Worm (Caenorhabditis elegans) whole organism, L3 larva: ENCODE data around the gene C06B3.16.

Experiments used
- R02D3.7 ChIP-seq: fragments of 150-350 bp; optimal IDR thresholded peaks from 2 replicates; lab custom pipeline; 2014; ENCODE audit warnings: missing biosample characterization, missing genetic modification characterization
- ZK546.5 ChIP-seq: sonication (generic microtip); optimal IDR thresholded peaks from 2 replicates; lab custom pipeline; 2017; ENCODE audit warnings: missing biosample characterization, missing genetic modification characterization
- aly-2 ChIP-seq: fragments of 150-350 bp; optimal IDR thresholded peaks from 2 replicates; lab custom pipeline; 2014; ENCODE audit warnings: missing biosample characterization, missing genetic modification characterization
- ama-1 ChIP-seq: fragments of 150-350 bp; optimal IDR thresholded peaks from 2 replicates; lab custom pipeline; 2018
- ceh-28 ChIP-seq: fragments of 150-350 bp; optimal IDR thresholded peaks from 2 replicates; lab custom pipeline; 2014; ENCODE audit warnings: missing biosample characterization, missing genetic modification reagents, missing genetic modification characterization
- ceh-82 ChIP-seq: fragments of 150-350 bp; optimal IDR thresholded peaks from 2 replicates; lab custom pipeline; 2014; ENCODE audit warnings: missing biosample characterization, missing genetic modification characterization
- ceh-9 ChIP-seq: sonication (generic microtip); optimal IDR thresholded peaks from 2 replicates; lab custom pipeline; 2018; ENCODE audit warnings: missing biosample characterization, missing genetic modification characterization
- daf-12 ChIP-seq: fragments of 150-350 bp; optimal IDR thresholded peaks from 2 replicates; lab custom pipeline; 2014; ENCODE audit warnings: missing biosample characterization, missing genetic modification reagents, missing genetic modification characterization
- egl-27 ChIP-seq: sonication (generic microtip); optimal IDR thresholded peaks from 4 replicates; lab custom pipeline; 2017; ENCODE audit warnings: missing biosample characterization, missing genetic modification reagents, missing genetic modification characterization
- egl-5 ChIP-seq: fragments of 150-350 bp; optimal IDR thresholded peaks from 2 replicates; lab custom pipeline; 2017; ENCODE audit warnings: missing biosample characterization, missing genetic modification reagents, missing genetic modification characterization, inconsistent platforms
- elt-1 ChIP-seq: fragments of 150-350 bp; optimal IDR thresholded peaks from 2 replicates; lab custom pipeline; 2014; ENCODE audit warnings: missing biosample characterization, missing genetic modification characterization
- elt-2 ChIP-seq: sonication (generic microtip); optimal IDR thresholded peaks from 2 replicates; lab custom pipeline; 2016; ENCODE audit warnings: missing genetic modification reagents, mild to moderate bottlenecking, missing genetic modification characterization, missing compliant biosample characterization
- eor-1 ChIP-seq, 2 experiments: fragments of 150-350 bp; optimal IDR thresholded peaks; 2 replicates each; lab custom pipeline; 2014 to 2018; ENCODE audit warnings: missing biosample characterization in 2 of 2, missing genetic modification characterization in 2 of 2
- fos-1 ChIP-seq: fragments of 150-350 bp; optimal IDR thresholded peaks from 2 replicates; lab custom pipeline; 2014; ENCODE audit warnings: missing biosample characterization, missing genetic modification characterization
- hmg-11 ChIP-seq: sonication (generic microtip); optimal IDR thresholded peaks from 2 replicates; lab custom pipeline; 2016; ENCODE audit warnings: missing genetic modification characterization, missing compliant biosample characterization
- jun-1 ChIP-seq: fragments of 150-350 bp; optimal IDR thresholded peaks from 2 replicates; lab custom pipeline; 2014; ENCODE audit warnings: missing biosample characterization, missing genetic modification reagents, missing genetic modification characterization
- lin-15B ChIP-seq: fragments of 150-350 bp; optimal IDR thresholded peaks from 2 replicates; lab custom pipeline; 2014; ENCODE audit warnings: missing biosample characterization, missing genetic modification characterization
- lin-39 ChIP-seq: fragments of 150-350 bp; optimal IDR thresholded peaks from 2 replicates; lab custom pipeline; 2018; ENCODE audit warnings: missing biosample characterization, missing genetic modification reagents, missing genetic modification characterization
- lsy-12 ChIP-seq: sonication (generic microtip); optimal IDR thresholded peaks from 2 replicates; lab custom pipeline; 2016; ENCODE audit warnings: mild to moderate bottlenecking, missing genetic modification characterization, missing compliant biosample characterization
- mdl-1 ChIP-seq: fragments of 150-350 bp; optimal IDR thresholded peaks from 2 replicates; lab custom pipeline; 2014; ENCODE audit warnings: missing biosample characterization, missing genetic modification characterization
- mml-1 ChIP-seq: fragments of 150-350 bp; sonication (generic microtip); optimal IDR thresholded peaks from 3 replicates; lab custom pipeline; 2014; ENCODE audit warnings: missing biosample characterization, missing genetic modification characterization
- nfya-1 ChIP-seq: sonication (generic microtip); optimal IDR thresholded peaks from 2 replicates; lab custom pipeline; 2017; ENCODE audit warnings: missing genetic modification characterization, mild to moderate bottlenecking, missing compliant biosample characterization, antibody characterized with exemption, moderate library complexity; ENCODE audit not compliant: insufficient read depth
- nhr-11 ChIP-seq: fragments of 150-350 bp; optimal IDR thresholded peaks from 2 replicates; lab custom pipeline; 2014; ENCODE audit warnings: missing biosample characterization, missing genetic modification characterization
- nhr-12 ChIP-seq: fragments of 150-350 bp; optimal IDR thresholded peaks from 2 replicates; lab custom pipeline; 2014; ENCODE audit warnings: missing biosample characterization, missing genetic modification characterization
- nhr-23 ChIP-seq: fragments of 150-350 bp; optimal IDR thresholded peaks from 2 replicates; lab custom pipeline; 2014; ENCODE audit warnings: missing biosample characterization, missing genetic modification reagents, missing genetic modification characterization
- nhr-237 ChIP-seq: fragments of 150-350 bp; optimal IDR thresholded peaks from 2 replicates; lab custom pipeline; 2014; ENCODE audit warnings: missing biosample characterization, missing genetic modification characterization
- nhr-25 ChIP-seq: sonication (generic microtip); optimal IDR thresholded peaks from 2 replicates; lab custom pipeline; 2017; ENCODE audit warnings: missing biosample characterization, missing genetic modification characterization
- nhr-28 ChIP-seq: fragments of 150-350 bp; optimal IDR thresholded peaks from 2 replicates; lab custom pipeline; 2014; ENCODE audit warnings: missing biosample characterization, missing genetic modification characterization
- nhr-43 ChIP-seq: sonication (generic microtip); optimal IDR thresholded peaks from 2 replicates; lab custom pipeline; 2016; ENCODE audit warnings: mild to moderate bottlenecking, missing genetic modification characterization, missing compliant biosample characterization; ENCODE audit not compliant: poor library complexity, severe bottlenecking
- nhr-67 ChIP-seq: fragments of 150-350 bp; optimal IDR thresholded peaks from 2 replicates; lab custom pipeline; 2014; ENCODE audit warnings: missing biosample characterization, missing genetic modification characterization
- nhr-76 ChIP-seq: fragments of 150-350 bp; sonication (generic microtip); optimal IDR thresholded peaks from 5 replicates; lab custom pipeline; 2014; ENCODE audit warnings: missing biosample characterization, missing genetic modification characterization
- nhr-77 ChIP-seq: fragments of 150-350 bp; optimal IDR thresholded peaks from 2 replicates; lab custom pipeline; 2014; ENCODE audit warnings: missing biosample characterization, missing genetic modification characterization
- pha-4 ChIP-seq: fragments of 150-350 bp; optimal IDR thresholded peaks from 2 replicates; lab custom pipeline; 2014; ENCODE audit warnings: missing biosample characterization, missing genetic modification reagents, missing genetic modification characterization
- pqm-1 ChIP-seq: fragments of 150-350 bp; optimal IDR thresholded peaks from 2 replicates; lab custom pipeline; 2017; ENCODE audit warnings: missing biosample characterization, missing genetic modification characterization, inconsistent platforms
- sea-2 ChIP-seq: fragments of 150-350 bp; sonication (generic microtip); optimal IDR thresholded peaks from 4 replicates; lab custom pipeline; 2014; ENCODE audit warnings: missing biosample characterization, missing genetic modification reagents, missing genetic modification characterization
- skn-1 ChIP-seq: fragments of 150-350 bp; optimal IDR thresholded peaks from 2 replicates; lab custom pipeline; 2014; ENCODE audit warnings: missing biosample characterization, missing genetic modification characterization
- snpc-4 ChIP-seq: fragments of 150-350 bp; optimal IDR thresholded peaks from 2 replicates; lab custom pipeline; 2014; ENCODE audit warnings: missing biosample characterization, missing genetic modification characterization
- tbx-2 ChIP-seq: sonication (generic microtip); optimal IDR thresholded peaks from 2 replicates; lab custom pipeline; 2016; ENCODE audit warnings: mild to moderate bottlenecking, missing genetic modification characterization, missing compliant biosample characterization
- unc-39 ChIP-seq: sonication (generic microtip); optimal IDR thresholded peaks from 4 replicates; lab custom pipeline; 2017; ENCODE audit warnings: missing biosample characterization, missing genetic modification characterization
- unc-62 ChIP-seq: fragments of 150-350 bp; sonication (generic microtip); optimal IDR thresholded peaks from 4 replicates; lab custom pipeline; 2014; ENCODE audit warnings: missing biosample characterization, missing genetic modification reagents, missing genetic modification characterization
- ztf-11 ChIP-seq: fragments of 150-350 bp; optimal IDR thresholded peaks from 2 replicates; lab custom pipeline; 2014; ENCODE audit warnings: missing biosample characterization, missing genetic modification characterization
- ztf-4 ChIP-seq: fragments of 150-350 bp; optimal IDR thresholded peaks from 2 replicates; lab custom pipeline; 2014; ENCODE audit warnings: missing biosample characterization, missing genetic modification characterization

C06B3.16 gene

ce11 chrV:13955370-13956089 lies 24.2 kb downstream of the C06B3.16 start:
- no peak for TF ChIP-seq skn-1 (tag; lab: Kevin White, UChicago)
- TF ChIP-seq nhr-25 (tag; lab: Kevin White, UChicago) = no peak
- no peak for TF ChIP-seq ZK546.5 (tag; lab: Kevin White, UChicago)
- TF ChIP-seq eor-1 (tag; optimal IDR thresholded peaks at IDR 0.05; lab: Kevin White, UChicago) = no peak
- TF ChIP-seq elt-2 (tag; lab: Kevin White, UChicago) = peak; percentile 30
- no peak for TF ChIP-seq unc-39 (tag; lab: Kevin White, UChicago)
- no peak for TF ChIP-seq nhr-12 (tag; lab: Kevin White, UChicago)
- no peak for TF ChIP-seq hmg-11
- peak; percentile 54 for TF ChIP-seq pqm-1 (tag; lab: Kevin White, UChicago)
- TF ChIP-seq, all 47 proteins: peak for 2

- TF ChIP-seq elt-1 (no peak), sea-2 (GFP tag; lab: Kevin White, UChicago) (no peak), lin-39 (no peak)
- TF ChIP-seq, all 47 proteins: peak for 0
Measured at ce11 chrV:13957691-13958090, 26.4 kb downstream of the C06B3.16 start.

ce11 chrV:13958247-13958646 lies 26.9 kb downstream of the C06B3.16 start, which contains the start of gene R10D12.10:
R10D12.10 (minus strand) TSS chrV:13958347.
- TF ChIP-seq nhr-237 (tag; lab: Kevin White, UChicago) (no peak), ceh-28 (tag; lab: Kevin White, UChicago) (no peak), lin-15B (no peak)

- TF ChIP-seq unc-39 (tag; lab: Kevin White, UChicago) (no peak), pqm-1 (tag; lab: Kevin White, UChicago) (no peak), nhr-28 (tag; lab: Kevin White, UChicago) (no peak), lsy-12 (no peak), nhr-43 (tag; lab: Kevin White, UChicago) (no peak), ceh-82 (tag; lab: Kevin White, UChicago) (no peak), ama-1 (lab: Kevin White, UChicago) (no peak), fos-1 (no peak), unc-62 (GFP tag; lab: Kevin White, UChicago) (no peak), pha-4 (no peak)
- TF ChIP-seq, all 47 proteins: peak for 0
Measured at ce11 chrV:13960916-13961315, 29.6 kb downstream of the C06B3.16 start, which contains the start of gene srh-24. srh-24 (minus strand) TSS chrV:13961016.

ce11 chrV:13961927-13962419 lies 30.6 kb downstream of the C06B3.16 start, which contains the start of the genes algn-13 and R10D12.13:
algn-13 (minus strand) TSS chrV:13961977.
R10D12.13 (plus strand) TSS chrV:13962417.
- TF ChIP-seq jun-1 = no peak
- peak; percentile 46 for TF ChIP-seq R02D3.7
- no peak for TF ChIP-seq nhr-11
- TF ChIP-seq nhr-25 (tag; lab: Kevin White, UChicago) = no peak
- no peak for TF ChIP-seq tbx-2 (tag; lab: Kevin White, UChicago)
- peak; percentile 91 for TF ChIP-seq hmg-11
- TF ChIP-seq mdl-1 = no peak
- no peak for TF ChIP-seq fos-1
- TF ChIP-seq ceh-82 (tag; lab: Kevin White, UChicago) = no peak
- no peak for TF ChIP-seq egl-27
- no peak for TF ChIP-seq ztf-11
- TF ChIP-seq lsy-12 = no peak
- TF ChIP-seq skn-1 (tag; lab: Kevin White, UChicago) = peak; percentile 27
- no peak for TF ChIP-seq pqm-1 (tag; lab: Kevin White, UChicago)
- no peak for TF ChIP-seq aly-2 (tag; lab: Kevin White, UChicago)
- no peak for TF ChIP-seq nhr-12 (tag; lab: Kevin White, UChicago)
- TF ChIP-seq lin-15B = peak; percentile 35
- TF ChIP-seq ceh-9 (tag; lab: Kevin White, UChicago) = no peak
- TF ChIP-seq nhr-23 (tag; lab: Kevin White, UChicago) = peak; percentile 19
- TF ChIP-seq ztf-4 (tag; lab: Kevin White, UChicago) = no peak
- TF ChIP-seq elt-2 (tag; lab: Kevin White, UChicago) = peak; percentile 41
- TF ChIP-seq nhr-76 = no peak
- TF ChIP-seq unc-39 (tag; lab: Kevin White, UChicago) = no peak
- peak; percentile 54 for TF ChIP-seq nfya-1 (tag; lab: Kevin White, UChicago)
- peak; percentile 72 for TF ChIP-seq snpc-4 (tag; lab: Kevin White, UChicago)
- TF ChIP-seq nhr-43 (tag; lab: Kevin White, UChicago) = peak; percentile 76
- no peak for TF ChIP-seq lin-39
- TF ChIP-seq daf-12 (tag; lab: Kevin White, UChicago) = no peak
- no peak for TF ChIP-seq nhr-77 (tag; lab: Kevin White, UChicago)
- no peak for TF ChIP-seq mml-1 (tag; lab: Kevin White, UChicago)
- TF ChIP-seq nhr-237 (tag; lab: Kevin White, UChicago) = no peak
- no peak for TF ChIP-seq nhr-67 (tag; lab: Kevin White, UChicago)
- TF ChIP-seq egl-5 (tag; lab: Kevin White, UChicago) = no peak
- peak; percentile 44 for TF ChIP-seq pha-4
- no peak for TF ChIP-seq ama-1 (lab: Kevin White, UChicago)
- TF ChIP-seq ceh-28 (tag; lab: Kevin White, UChicago) = no peak
